Fruit fly (Drosophila melanogaster): ENCODE data around the gene CG7382.

Gene CG7382

dm6 chr2L:5546518-5547287 is 27.0 kb upstream of the CG7382 start, which contains the start of gene Oscillin (continued):
- TF ChIP-seq NfI (GFP tag; optimal IDR thresholded peaks at IDR 0.05) (peak; percentile 66), CG13624 (GFP tag; optimal IDR thresholded peaks at IDR 0.05) (peak; percentile 44), Dad (GFP tag; optimal IDR thresholded peaks at IDR 0.05) (peak; percentile 13), mam (GFP tag; optimal IDR thresholded peaks at IDR 0.05) (peak; percentile 41), Scr (GFP tag; IDR thresholded peaks at IDR 0.05; ENCODE audit: partially characterized antibody) (peak; percentile 59), stc (GFP tag; IDR thresholded peaks at IDR 0.05) (peak; percentile 94), bcd (GFP tag; optimal IDR thresholded peaks at IDR 0.05) (peak; percentile 80), HmgD (GFP tag; optimal IDR thresholded peaks at IDR 0.05) (no peak), zen2 (GFP tag; IDR thresholded peaks at IDR 0.05; ENCODE audit: partially characterized antibody) (peak; percentile 89), cas (GFP tag; IDR thresholded peaks at IDR 0.05) (peak; percentile 36; the same call in 1 of the 2 replicates), CG12942 (GFP tag; optimal IDR thresholded peaks at IDR 0.05) (no peak), sna (GFP tag; IDR thresholded peaks at IDR 0.05; ENCODE audit: partially characterized antibody) (peak; percentile 91), ssp (GFP tag; IDR thresholded peaks at IDR 0.05) (peak; percentile 73), CG33213 (GFP tag; optimal IDR thresholded peaks at IDR 0.05) (peak; percentile 41), HLH54F (GFP tag; optimal IDR thresholded peaks at IDR 0.05) (no peak), exex (tag; optimal IDR thresholded peaks at IDR 0.05) (peak; percentile 51), cg (GFP tag; optimal IDR thresholded peaks at IDR 0.05) (peak; percentile 75), run (tag; optimal IDR thresholded peaks at IDR 0.05) (no peak), Dfd (GFP tag; optimal IDR thresholded peaks at IDR 0.05) (no peak), CG13775 (GFP tag; optimal IDR thresholded peaks at IDR 0.05) (peak; percentile 74), Mrtf (GFP tag; IDR thresholded peaks at IDR 0.05) (peak; percentile 75; the same call in 1 of the 3 replicates), CG10543 (GFP tag; optimal IDR thresholded peaks at IDR 0.05) (peak; percentile 47), pan (optimal IDR thresholded peaks at IDR 0.05) (no peak), pan (GFP tag; optimal IDR thresholded peaks at IDR 0.05 in 1 of 2, IDR thresholded peaks at IDR 0.05 in 1 of 2) (peak in 1 of 2 experiments; percentile 92), lbe (GFP tag; optimal IDR thresholded peaks at IDR 0.05) (peak; percentile 64), CG9727 (GFP tag; optimal IDR thresholded peaks at IDR 0.05) (peak; percentile 88), CG7963 (GFP tag; IDR thresholded peaks at IDR 0.05; ENCODE audit: partially characterized antibody) (peak; percentile 77), emc (GFP tag; optimal IDR thresholded peaks at IDR 0.05) (no peak), caup (GFP tag; optimal IDR thresholded peaks at IDR 0.05; ENCODE audit: severe bottlenecking) (peak; percentile 78), CG11504 (tag; optimal IDR thresholded peaks at IDR 0.05) (peak; percentile 88), CG14014 (GFP tag; IDR thresholded peaks at IDR 0.05) (peak; percentile 91), PHDP (tag; optimal IDR thresholded peaks at IDR 0.05) (no peak), Gsc (GFP tag; IDR thresholded peaks at IDR 0.05) (no peak), hkb (optimal IDR thresholded peaks at IDR 0.05) (no peak), hkb (GFP tag; IDR thresholded peaks at IDR 0.05) (peak; percentile 89), CG32767 (GFP tag; IDR thresholded peaks at IDR 0.05) (peak; percentile 78), Six4 (GFP tag; optimal IDR thresholded peaks at IDR 0.05) (peak; percentile 49), CG1233 (GFP tag; optimal IDR thresholded peaks at IDR 0.05) (peak; percentile 80), tgo (GFP tag; IDR thresholded peaks at IDR 0.05) (peak; percentile 88), Sry-β (GFP tag; optimal IDR thresholded peaks at IDR 0.05) (no peak), Hr3 (GFP tag; optimal IDR thresholded peaks at IDR 0.05) (no peak), MTF-1 (GFP tag; optimal IDR thresholded peaks at IDR 0.05; ENCODE audit: borderline replicate concordance) (peak; percentile 34), Poxn (GFP tag; IDR thresholded peaks at IDR 0.05) (peak; percentile 28; the same call in 1 of the 2 replicates), CG4424 (GFP tag; optimal IDR thresholded peaks at IDR 0.05) (peak; percentile 84), CG3407 (GFP tag; optimal IDR thresholded peaks at IDR 0.05) (peak; percentile 38), Dll (GFP tag; IDR thresholded peaks at IDR 0.05; ENCODE audit: partially characterized antibody) (peak; percentile 66; the same call in 3 of the 4 replicates), h (optimal IDR thresholded peaks at IDR 0.05) (no peak), trem (tag; optimal IDR thresholded peaks at IDR 0.05) (peak; percentile 69), Hand (GFP tag; optimal IDR thresholded peaks at IDR 0.05) (no peak), tio (GFP tag; optimal IDR thresholded peaks at IDR 0.05) (no peak)

Data from whole organism, embryonic.